Worm (Caenorhabditis elegans) whole organism, L1 larva: ENCODE measurements around the gene cks-1.

Source experiments
- ceh-82 ChIP-seq, 3 experiments: fragments of 150-350 bp in 1 of 3; sonication (generic microtip) in 2 of 3; optimal IDR thresholded peaks; 2 replicates each; lab custom pipeline; 2014 to 2017; ENCODE audit warnings: missing biosample characterization in 3 of 3, missing genetic modification characterization in 3 of 3
- hlh-17 ChIP-seq: fragments of 200-800 bp; sonication (Bioruptor generic); optimal IDR thresholded peaks from 2 replicates; lab custom pipeline; 2018; ENCODE audit warnings: missing genetic modification characterization, mild to moderate bottlenecking, missing compliant biosample characterization, moderate library complexity, borderline replicate concordance
- unc-62 ChIP-seq: fragments of 150-350 bp; optimal IDR thresholded peaks from 2 replicates; lab custom pipeline; 2014; ENCODE audit warnings: missing biosample characterization, missing genetic modification reagents, missing genetic modification characterization

ce11 chrIV:8472493-8472892, 41.2 kb upstream of the cks-1 start, which contains the start of gene oat-1:
- TF ChIP-seq ceh-82 (tag; optimal IDR thresholded peaks at IDR 0.05; lab: Kevin White, UChicago) (no peak), unc-62 (GFP tag; lab: Kevin White, UChicago) (no peak), hlh-17 (GFP tag; lab: Kevin White, UChicago) (no peak)
